Worm (Caenorhabditis elegans) whole organism, L2 larva: Measurements from ENCODE around the gene ubc-1.
"Not testable (repeated sequence)": the region's sequence is repeated elsewhere in the genome, so short reads cannot be mapped to it uniquely, and the experiment has no call there.

Experiments
- C34F6.9 ChIP-seq: fragments of 150-350 bp; optimal IDR thresholded peaks from 2 replicates; lab custom pipeline; 2014; ENCODE audit warnings: missing biosample characterization, missing genetic modification characterization
- ZK546.5 ChIP-seq: sonication (generic microtip); optimal IDR thresholded peaks from 2 replicates; lab custom pipeline; 2017; ENCODE audit warnings: missing biosample characterization, missing genetic modification characterization
- alr-1 ChIP-seq: fragments of 150-350 bp; optimal IDR thresholded peaks from 2 replicates; lab custom pipeline; 2014; ENCODE audit warnings: missing biosample characterization, missing genetic modification characterization
- egl-27 ChIP-seq: sonication (generic microtip); optimal IDR thresholded peaks from 3 replicates; lab custom pipeline; 2017; ENCODE audit warnings: missing biosample characterization, missing genetic modification reagents, missing genetic modification characterization
- elt-1 ChIP-seq: fragments of 150-350 bp; optimal IDR thresholded peaks from 2 replicates; lab custom pipeline; 2014; ENCODE audit warnings: missing biosample characterization, missing genetic modification characterization
- lin-13 ChIP-seq: fragments of 150-350 bp; optimal IDR thresholded peaks from 2 replicates; lab custom pipeline; 2014; ENCODE audit warnings: missing biosample characterization, missing genetic modification reagents, missing genetic modification characterization
- lin-39 ChIP-seq: fragments of 150-350 bp; optimal IDR thresholded peaks from 2 replicates; lab custom pipeline; 2014; ENCODE audit warnings: missing biosample characterization, missing genetic modification reagents, missing genetic modification characterization
- mab-5 ChIP-seq: fragments of 150-350 bp; optimal IDR thresholded peaks from 2 replicates; lab custom pipeline; 2014; ENCODE audit warnings: missing biosample characterization, missing genetic modification characterization
- nhr-25 ChIP-seq: fragments of 150-350 bp; sonication (generic microtip); optimal IDR thresholded peaks from 3 replicates; lab custom pipeline; 2014; ENCODE audit warnings: missing biosample characterization, missing genetic modification characterization
- unc-39 ChIP-seq: fragments of 150-350 bp; optimal IDR thresholded peaks from 2 replicates; lab custom pipeline; 2014; ENCODE audit warnings: missing biosample characterization, missing genetic modification characterization
- ztf-4 ChIP-seq: fragments of 150-350 bp; optimal IDR thresholded peaks from 2 replicates; lab custom pipeline; 2014; ENCODE audit warnings: missing biosample characterization, missing genetic modification characterization

ce11 chrIV:4142986-4143385, 40.2 kb downstream of the ubc-1 start, which contains the start of gene F49F1.12:
- not testable (repeated sequence) for TF ChIP-seq nhr-25 (tag; lab: Kevin White, UChicago); mab-5 (tag; lab: Kevin White, UChicago); egl-27; lin-39 (tag; lab: Kevin White, UChicago); C34F6.9 (tag; lab: Kevin White, UChicago); ztf-4; alr-1 (tag; lab: Kevin White, UChicago); ZK546.5 (tag; lab: Kevin White, UChicago); elt-1 (tag; lab: Kevin White, UChicago); unc-39 (tag; lab: Kevin White, UChicago); lin-13 (GFP tag; lab: Kevin White, UChicago)
